Fruit fly (Drosophila melanogaster) whole organism: ENCODE data around the gene Adgf-C.

Experiments
- CG8478 ChIP-seq: fragments of >200 bp; optimal IDR thresholded peaks from 2 replicates; lab custom pipeline; 2018; ENCODE audit warnings: inconsistent platforms
- Dll ChIP-seq: fragments of >200 bp; optimal IDR thresholded peaks from 2 replicates; lab custom pipeline; 2017
- pan ChIP-seq: fragments of >200 bp; optimal IDR thresholded peaks from 2 replicates; lab custom pipeline; 2017
- psq ChIP-seq: fragments of >200 bp; optimal IDR thresholded peaks from 2 replicates; lab custom pipeline; 2017
- usp ChIP-seq: fragments of >200 bp; optimal IDR thresholded peaks from 2 replicates; lab custom pipeline; 2017; ENCODE audit warnings: missing biosample characterization, missing genetic modification characterization, mixed read lengths

DNA sequence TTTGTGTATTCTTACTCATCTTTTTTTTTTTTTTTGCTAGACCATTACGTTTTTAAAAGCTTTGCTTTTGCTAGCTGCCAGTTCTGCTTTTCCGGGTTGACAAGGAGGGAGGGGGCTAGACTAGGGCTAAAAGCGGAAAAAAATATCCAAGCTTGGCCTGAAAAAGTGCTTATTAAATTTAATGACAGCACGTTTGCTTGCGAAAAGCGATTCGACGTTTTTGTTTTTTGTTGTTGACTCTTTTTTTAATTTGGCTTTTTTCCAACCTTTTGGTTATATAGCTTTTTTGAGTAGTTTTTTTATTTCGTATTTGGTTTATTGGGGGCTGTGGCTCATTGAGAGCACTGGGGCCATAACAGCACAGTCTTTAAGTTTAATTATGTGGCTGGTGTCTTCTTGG is 15.9 kb downstream of the Adgf-C start:
- no peak for TF ChIP-seq usp (GFP tag; lab: Kevin White, UChicago)
- no peak for TF ChIP-seq psq (lab: Kevin White, UChicago)
- no peak for TF ChIP-seq pan
- TF ChIP-seq CG8478: no peak
- no peak for TF ChIP-seq Dll (lab: Kevin White, UChicago)
